Worm (Caenorhabditis elegans) whole organism, mixed stage, embryonic: ENCODE data around the gene F13B12.7.

Experiments used
- blmp-1 ChIP-seq: fragments of 150-350 bp; optimal IDR thresholded peaks from 2 replicates; lab custom pipeline; 2014; ENCODE audit warnings: missing biosample characterization, missing genetic modification characterization
- ham-2 ChIP-seq: fragments of 200-800 bp; sonication (Bioruptor generic); optimal IDR thresholded peaks from 2 replicates; lab custom pipeline; 2018; ENCODE audit warnings: mild to moderate bottlenecking, missing genetic modification characterization, missing compliant biosample characterization
- lin-13 ChIP-seq: fragments of 150-350 bp; optimal IDR thresholded peaks from 2 replicates; lab custom pipeline; 2014; ENCODE audit warnings: missing biosample characterization, missing genetic modification characterization
- mep-1 ChIP-seq: fragments of 150-350 bp; optimal IDR thresholded peaks from 2 replicates; lab custom pipeline; 2017; ENCODE audit warnings: missing biosample characterization, missing genetic modification reagents, missing genetic modification characterization, inconsistent platforms
- nhr-12 ChIP-seq: fragments of 150-350 bp; optimal IDR thresholded peaks from 2 replicates; lab custom pipeline; 2014; ENCODE audit warnings: missing biosample characterization, missing genetic modification characterization
- nhr-76 ChIP-seq: sonication (generic microtip); optimal IDR thresholded peaks from 2 replicates; lab custom pipeline; 2017; ENCODE audit warnings: missing biosample characterization, missing genetic modification characterization

DNA sequence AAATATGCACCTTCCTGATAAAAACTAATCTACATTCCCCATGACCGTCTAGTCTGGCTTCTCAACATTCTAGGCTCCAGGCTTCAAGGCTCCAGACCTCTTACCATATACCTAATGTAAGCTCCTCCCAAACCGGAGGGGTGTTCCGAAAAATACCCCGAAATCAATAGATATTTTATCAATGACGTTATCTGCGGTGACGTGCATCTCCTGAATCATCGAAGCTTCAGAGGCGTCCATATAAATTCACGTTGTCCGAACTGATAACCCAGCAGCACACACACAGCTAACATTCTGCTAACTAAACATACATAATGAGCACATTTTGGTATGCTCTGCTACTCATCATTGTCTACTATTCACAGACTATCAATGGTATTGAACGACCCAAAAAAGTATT, 25.9 kb downstream of the F13B12.7 start, which contains the start of gene ugt-44:
- TF ChIP-seq nhr-12 (tag; lab: Kevin White, UChicago) (no peak), mep-1 (tag; lab: Kevin White, UChicago) (no peak), lin-13 (tag; lab: Kevin White, UChicago) (no peak), nhr-76 (tag; lab: Kevin White, UChicago) (no peak), ham-2 (GFP tag; lab: Kevin White, UChicago) (no peak), blmp-1 (tag; lab: Kevin White, UChicago) (no peak)
